Worm (Caenorhabditis elegans) whole organism, L3 larva: ENCODE results near the gene F26D2.3.

Experiments
- R02D3.7 ChIP-seq: fragments of 150-350 bp; optimal IDR thresholded peaks from 2 replicates; lab custom pipeline; 2014; ENCODE audit warnings: missing biosample characterization, missing genetic modification characterization
- aly-2 ChIP-seq: fragments of 150-350 bp; optimal IDR thresholded peaks from 2 replicates; lab custom pipeline; 2014; ENCODE audit warnings: missing biosample characterization, missing genetic modification characterization
- ama-1 ChIP-seq: fragments of 150-350 bp; optimal IDR thresholded peaks from 2 replicates; lab custom pipeline; 2018
- ceh-16 ChIP-seq: sonication (generic microtip); optimal IDR thresholded peaks from 2 replicates; lab custom pipeline; 2017; ENCODE audit warnings: missing biosample characterization, missing genetic modification characterization
- ceh-28 ChIP-seq: fragments of 150-350 bp; optimal IDR thresholded peaks from 2 replicates; lab custom pipeline; 2014; ENCODE audit warnings: missing biosample characterization, missing genetic modification reagents, missing genetic modification characterization
- ceh-82 ChIP-seq: fragments of 150-350 bp; optimal IDR thresholded peaks from 2 replicates; lab custom pipeline; 2014; ENCODE audit warnings: missing biosample characterization, missing genetic modification characterization
- ceh-9 ChIP-seq: sonication (generic microtip); optimal IDR thresholded peaks from 2 replicates; lab custom pipeline; 2018; ENCODE audit warnings: missing biosample characterization, missing genetic modification characterization
- egl-27 ChIP-seq: sonication (generic microtip); optimal IDR thresholded peaks from 4 replicates; lab custom pipeline; 2017; ENCODE audit warnings: missing biosample characterization, missing genetic modification reagents, missing genetic modification characterization
- egl-5 ChIP-seq: fragments of 150-350 bp; optimal IDR thresholded peaks from 2 replicates; lab custom pipeline; 2017; ENCODE audit warnings: missing biosample characterization, missing genetic modification reagents, missing genetic modification characterization, inconsistent platforms
- elt-1 ChIP-seq: fragments of 150-350 bp; optimal IDR thresholded peaks from 2 replicates; lab custom pipeline; 2014; ENCODE audit warnings: missing biosample characterization, missing genetic modification characterization
- elt-2 ChIP-seq: sonication (generic microtip); optimal IDR thresholded peaks from 2 replicates; lab custom pipeline; 2016; ENCODE audit warnings: missing genetic modification reagents, mild to moderate bottlenecking, missing genetic modification characterization, missing compliant biosample characterization
- elt-3 ChIP-seq, 3 experiments: fragments of 150-350 bp in 1 of 3; sonication (generic microtip) in 2 of 3; optimal IDR thresholded peaks; 2 replicates in 2 of 3; 4 replicates in 1 of 3; lab custom pipeline; 2014 to 2017; ENCODE audit warnings: missing biosample characterization in 3 of 3, missing genetic modification characterization in 3 of 3
- eor-1 ChIP-seq, 2 experiments: fragments of 150-350 bp; optimal IDR thresholded peaks; 2 replicates each; lab custom pipeline; 2014 to 2018; ENCODE audit warnings: missing biosample characterization in 2 of 2, missing genetic modification characterization in 2 of 2
- fkh-10 ChIP-seq: sonication (generic microtip); optimal IDR thresholded peaks from 2 replicates; lab custom pipeline; 2017; ENCODE audit warnings: missing biosample characterization, missing genetic modification reagents, missing genetic modification characterization
- fkh-2 ChIP-seq: fragments of 150-350 bp; optimal IDR thresholded peaks from 2 replicates; lab custom pipeline; 2014; ENCODE audit warnings: missing biosample characterization, missing genetic modification reagents, missing genetic modification characterization
- hmg-11 ChIP-seq: sonication (generic microtip); optimal IDR thresholded peaks from 2 replicates; lab custom pipeline; 2016; ENCODE audit warnings: missing genetic modification characterization, missing compliant biosample characterization
- jun-1 ChIP-seq: fragments of 150-350 bp; optimal IDR thresholded peaks from 2 replicates; lab custom pipeline; 2014; ENCODE audit warnings: missing biosample characterization, missing genetic modification reagents, missing genetic modification characterization
- lin-15B ChIP-seq: fragments of 150-350 bp; optimal IDR thresholded peaks from 2 replicates; lab custom pipeline; 2014; ENCODE audit warnings: missing biosample characterization, missing genetic modification characterization
- lin-39 ChIP-seq: fragments of 150-350 bp; optimal IDR thresholded peaks from 2 replicates; lab custom pipeline; 2018; ENCODE audit warnings: missing biosample characterization, missing genetic modification reagents, missing genetic modification characterization
- lsy-12 ChIP-seq: sonication (generic microtip); optimal IDR thresholded peaks from 2 replicates; lab custom pipeline; 2016; ENCODE audit warnings: mild to moderate bottlenecking, missing genetic modification characterization, missing compliant biosample characterization
- mdl-1 ChIP-seq: fragments of 150-350 bp; optimal IDR thresholded peaks from 2 replicates; lab custom pipeline; 2014; ENCODE audit warnings: missing biosample characterization, missing genetic modification characterization
- mml-1 ChIP-seq: fragments of 150-350 bp; sonication (generic microtip); optimal IDR thresholded peaks from 3 replicates; lab custom pipeline; 2014; ENCODE audit warnings: missing biosample characterization, missing genetic modification characterization
- nfya-1 ChIP-seq: sonication (generic microtip); optimal IDR thresholded peaks from 2 replicates; lab custom pipeline; 2017; ENCODE audit warnings: missing genetic modification characterization, mild to moderate bottlenecking, missing compliant biosample characterization, antibody characterized with exemption, moderate library complexity; ENCODE audit not compliant: insufficient read depth
- nhr-11 ChIP-seq: fragments of 150-350 bp; optimal IDR thresholded peaks from 2 replicates; lab custom pipeline; 2014; ENCODE audit warnings: missing biosample characterization, missing genetic modification characterization
- nhr-12 ChIP-seq: fragments of 150-350 bp; optimal IDR thresholded peaks from 2 replicates; lab custom pipeline; 2014; ENCODE audit warnings: missing biosample characterization, missing genetic modification characterization
- nhr-23 ChIP-seq: fragments of 150-350 bp; optimal IDR thresholded peaks from 2 replicates; lab custom pipeline; 2014; ENCODE audit warnings: missing biosample characterization, missing genetic modification reagents, missing genetic modification characterization
- nhr-237 ChIP-seq: fragments of 150-350 bp; optimal IDR thresholded peaks from 2 replicates; lab custom pipeline; 2014; ENCODE audit warnings: missing biosample characterization, missing genetic modification characterization
- nhr-25 ChIP-seq: sonication (generic microtip); optimal IDR thresholded peaks from 2 replicates; lab custom pipeline; 2017; ENCODE audit warnings: missing biosample characterization, missing genetic modification characterization
- nhr-28 ChIP-seq: fragments of 150-350 bp; optimal IDR thresholded peaks from 2 replicates; lab custom pipeline; 2014; ENCODE audit warnings: missing biosample characterization, missing genetic modification characterization
- nhr-43 ChIP-seq: sonication (generic microtip); optimal IDR thresholded peaks from 2 replicates; lab custom pipeline; 2016; ENCODE audit warnings: mild to moderate bottlenecking, missing genetic modification characterization, missing compliant biosample characterization; ENCODE audit not compliant: poor library complexity, severe bottlenecking
- nhr-67 ChIP-seq: fragments of 150-350 bp; optimal IDR thresholded peaks from 2 replicates; lab custom pipeline; 2014; ENCODE audit warnings: missing biosample characterization, missing genetic modification characterization
- nhr-76 ChIP-seq: fragments of 150-350 bp; sonication (generic microtip); optimal IDR thresholded peaks from 5 replicates; lab custom pipeline; 2014; ENCODE audit warnings: missing biosample characterization, missing genetic modification characterization
- nhr-77 ChIP-seq: fragments of 150-350 bp; optimal IDR thresholded peaks from 2 replicates; lab custom pipeline; 2014; ENCODE audit warnings: missing biosample characterization, missing genetic modification characterization
- pha-4 ChIP-seq: fragments of 150-350 bp; optimal IDR thresholded peaks from 2 replicates; lab custom pipeline; 2014; ENCODE audit warnings: missing biosample characterization, missing genetic modification reagents, missing genetic modification characterization
- pqm-1 ChIP-seq: fragments of 150-350 bp; optimal IDR thresholded peaks from 2 replicates; lab custom pipeline; 2017; ENCODE audit warnings: missing biosample characterization, missing genetic modification characterization, inconsistent platforms
- sea-2 ChIP-seq: fragments of 150-350 bp; sonication (generic microtip); optimal IDR thresholded peaks from 4 replicates; lab custom pipeline; 2014; ENCODE audit warnings: missing biosample characterization, missing genetic modification reagents, missing genetic modification characterization
- skn-1 ChIP-seq: fragments of 150-350 bp; optimal IDR thresholded peaks from 2 replicates; lab custom pipeline; 2014; ENCODE audit warnings: missing biosample characterization, missing genetic modification characterization
- snpc-4 ChIP-seq: fragments of 150-350 bp; optimal IDR thresholded peaks from 2 replicates; lab custom pipeline; 2014; ENCODE audit warnings: missing biosample characterization, missing genetic modification characterization
- tbx-2 ChIP-seq: sonication (generic microtip); optimal IDR thresholded peaks from 2 replicates; lab custom pipeline; 2016; ENCODE audit warnings: mild to moderate bottlenecking, missing genetic modification characterization, missing compliant biosample characterization
- zag-1 ChIP-seq: fragments of 150-350 bp; optimal IDR thresholded peaks from 2 replicates; lab custom pipeline; 2014; ENCODE audit warnings: missing biosample characterization, missing genetic modification characterization
- ztf-11 ChIP-seq: fragments of 150-350 bp; optimal IDR thresholded peaks from 2 replicates; lab custom pipeline; 2014; ENCODE audit warnings: missing biosample characterization, missing genetic modification characterization
- ztf-4 ChIP-seq: fragments of 150-350 bp; optimal IDR thresholded peaks from 2 replicates; lab custom pipeline; 2014; ENCODE audit warnings: missing biosample characterization, missing genetic modification characterization

F26D2.3 gene

DNA sequence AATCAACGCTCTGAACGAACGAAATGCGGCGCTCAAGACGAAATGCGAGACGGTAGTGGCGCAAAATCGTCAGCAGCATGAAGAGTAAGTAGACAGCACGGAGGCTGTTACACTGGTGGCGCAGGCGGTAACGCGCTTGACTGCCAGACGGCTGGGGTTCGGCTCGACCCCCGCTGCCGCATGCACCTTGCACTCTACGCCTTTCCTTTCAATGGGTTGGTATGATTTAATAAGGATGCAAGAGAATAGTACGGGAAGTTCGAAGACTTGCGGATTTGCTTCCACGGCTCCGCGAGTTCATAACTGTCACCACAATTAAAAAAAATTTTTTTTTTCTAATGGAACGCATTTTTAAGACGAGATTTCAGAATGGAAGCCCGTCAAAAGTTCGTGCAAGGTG is 37.7 kb upstream of the F26D2.3 start (continued):
- TF ChIP-seq ama-1, result no peak
- peak; percentile 61 for TF ChIP-seq nhr-25 (tag; lab: Kevin White, UChicago)
- no peak for TF ChIP-seq nhr-11 (tag; lab: Kevin White, UChicago)
- no peak for TF ChIP-seq aly-2
- TF ChIP-seq tbx-2 (tag; lab: Kevin White, UChicago), result peak; percentile 63
- TF ChIP-seq eor-1 (tag; optimal IDR thresholded peaks at IDR 0.05; lab: Kevin White, UChicago), result no peak
- TF ChIP-seq sea-2 (GFP tag; lab: Kevin White, UChicago), result no peak
- peak; percentile 71 for TF ChIP-seq lsy-12 (tag; lab: Kevin White, UChicago)
- peak; percentile 73 for TF ChIP-seq nhr-43 (tag; lab: Kevin White, UChicago)
- no peak for TF ChIP-seq ztf-11 (tag; lab: Kevin White, UChicago)
- TF ChIP-seq egl-5 (tag; lab: Kevin White, UChicago), result no peak
- no peak for TF ChIP-seq ceh-9
- no peak for TF ChIP-seq nhr-237 (tag; lab: Kevin White, UChicago)
- no peak for TF ChIP-seq fkh-2
- TF ChIP-seq ztf-4, result peak; percentile 21

DNA sequence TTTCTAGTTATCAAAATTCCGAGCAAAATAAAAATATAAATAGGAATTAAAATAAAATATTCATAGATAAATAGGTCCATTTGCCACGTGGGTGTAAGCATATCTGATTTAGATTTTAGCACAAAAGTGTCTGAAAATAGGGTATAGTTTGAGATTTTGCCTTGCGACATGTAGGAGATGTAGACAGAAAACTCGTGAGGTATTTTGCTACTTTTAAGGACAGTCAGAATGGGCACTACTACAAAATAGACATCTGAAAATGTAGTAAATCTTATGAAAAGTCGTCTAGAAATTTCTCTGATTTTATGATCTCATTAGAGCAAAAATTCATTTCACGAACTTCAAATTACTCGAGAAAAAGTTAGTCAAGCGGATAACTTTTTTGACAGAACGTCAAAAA is 33.1 kb upstream of the F26D2.3 start, which contains the start of gene srv-34:
srv-34 (minus strand) TSS at position 101 of the 400 bp plus-strand sequence.
- TF ChIP-seq lin-39 (tag; lab: Kevin White, UChicago), result no peak
- no peak for TF ChIP-seq nhr-77 (tag; lab: Kevin White, UChicago)
- no peak for TF ChIP-seq eor-1 (tag; optimal IDR thresholded peaks at IDR 0.05; lab: Kevin White, UChicago)
- no peak for TF ChIP-seq ceh-82 (tag; lab: Kevin White, UChicago)
- no peak for TF ChIP-seq ztf-11 (tag; lab: Kevin White, UChicago)
- TF ChIP-seq nhr-237 (tag; lab: Kevin White, UChicago), result no peak
- TF ChIP-seq lin-15B (tag; lab: Kevin White, UChicago), result no peak
- no peak for TF ChIP-seq ceh-28 (tag; lab: Kevin White, UChicago)
- TF ChIP-seq egl-5 (tag; lab: Kevin White, UChicago), result no peak
- no peak for TF ChIP-seq zag-1 (tag; lab: Kevin White, UChicago)
- no peak for TF ChIP-seq nhr-12 (tag; lab: Kevin White, UChicago)
- no peak for TF ChIP-seq aly-2
- TF ChIP-seq fkh-10, result no peak
- TF ChIP-seq ztf-4, result no peak
- no peak for TF ChIP-seq nhr-28
- TF ChIP-seq snpc-4 (tag; lab: Kevin White, UChicago), result no peak
- TF ChIP-seq elt-1, result no peak
- TF ChIP-seq egl-27 (tag; lab: Kevin White, UChicago), result no peak
- TF ChIP-seq nhr-23 (tag; lab: Kevin White, UChicago), result no peak

DNA sequence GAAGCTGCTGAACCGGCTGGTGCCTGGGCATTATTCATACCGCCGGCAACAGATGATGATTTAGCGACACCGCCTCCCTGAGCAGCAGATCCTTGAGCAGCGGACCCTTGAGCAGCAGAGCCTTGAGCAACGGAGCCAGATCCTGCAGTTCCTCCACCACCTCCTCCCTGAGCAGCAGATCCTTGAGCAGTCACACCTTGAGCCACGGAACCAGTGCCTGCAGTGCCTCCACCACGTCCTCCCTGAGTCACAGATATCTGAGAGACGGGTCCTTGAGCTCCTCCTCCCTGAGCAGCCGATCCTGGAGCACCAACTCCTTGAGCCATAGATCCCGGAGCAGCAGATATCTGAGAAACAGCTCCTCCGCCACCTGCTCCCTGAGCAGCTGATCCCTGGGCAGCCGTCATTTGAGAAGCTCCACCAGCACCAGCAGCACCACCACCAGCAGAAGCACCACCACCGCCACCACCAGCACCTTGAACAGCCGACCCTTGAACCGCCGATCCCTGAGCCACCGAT is 31.3 kb upstream of the F26D2.3 start:
- TF ChIP-seq pha-4 (no peak), egl-27 (tag; lab: Kevin White, UChicago) (no peak), elt-2 (no peak), R02D3.7 (tag; lab: Kevin White, UChicago) (no peak), nhr-77 (tag; lab: Kevin White, UChicago) (no peak), pqm-1 (tag; lab: Kevin White, UChicago) (no peak), nhr-76 (tag; lab: Kevin White, UChicago) (no peak), ceh-9 (no peak), ceh-82 (tag; lab: Kevin White, UChicago) (no peak), lsy-12 (tag; lab: Kevin White, UChicago) (no peak), tbx-2 (tag; lab: Kevin White, UChicago) (no peak), mdl-1 (no peak), ztf-4 (no peak)

DNA sequence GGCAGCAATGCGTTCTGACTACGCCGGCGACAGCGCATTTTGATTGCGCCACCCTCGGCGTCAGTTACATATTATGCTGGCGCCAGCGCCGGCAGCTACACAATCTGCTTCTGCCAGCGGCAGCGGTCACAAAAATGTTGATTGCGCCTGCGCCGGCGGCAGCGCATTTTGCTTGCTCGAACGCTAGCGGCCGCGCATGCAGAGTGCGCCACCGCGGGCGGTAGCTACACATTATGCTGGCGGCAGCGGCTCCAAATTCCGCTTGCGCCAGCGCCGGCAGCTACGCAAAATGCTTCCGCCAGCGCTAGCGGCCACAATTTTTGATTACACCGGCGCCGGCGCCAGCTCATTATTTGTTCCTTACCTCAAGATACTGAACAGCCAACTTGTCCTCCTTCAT is 30.6 kb upstream of the F26D2.3 start:
- TF ChIP-seq mml-1 (tag; lab: Kevin White, UChicago) (no peak), ceh-16 (tag; lab: Kevin White, UChicago) (no peak), mdl-1 (no peak), nhr-28 (no peak), lin-39 (tag; lab: Kevin White, UChicago) (no peak), jun-1 (tag; lab: Kevin White, UChicago) (no peak), skn-1 (tag; lab: Kevin White, UChicago) (no peak), nhr-77 (tag; lab: Kevin White, UChicago) (no peak), elt-3 (tag; optimal IDR thresholded peaks at IDR 0.05; lab: Kevin White, UChicago) (no peak), nfya-1 (no peak), ama-1 (no peak), nhr-67 (no peak), eor-1 (tag; optimal IDR thresholded peaks at IDR 0.05; lab: Kevin White, UChicago) (no peak), hmg-11 (tag; lab: Kevin White, UChicago) (no peak), elt-2 (no peak), nhr-76 (tag; lab: Kevin White, UChicago) (no peak), nhr-11 (tag; lab: Kevin White, UChicago) (no peak)
